Worm (Caenorhabditis elegans): Measurements from ENCODE around the gene F54D5.3.

DNA sequence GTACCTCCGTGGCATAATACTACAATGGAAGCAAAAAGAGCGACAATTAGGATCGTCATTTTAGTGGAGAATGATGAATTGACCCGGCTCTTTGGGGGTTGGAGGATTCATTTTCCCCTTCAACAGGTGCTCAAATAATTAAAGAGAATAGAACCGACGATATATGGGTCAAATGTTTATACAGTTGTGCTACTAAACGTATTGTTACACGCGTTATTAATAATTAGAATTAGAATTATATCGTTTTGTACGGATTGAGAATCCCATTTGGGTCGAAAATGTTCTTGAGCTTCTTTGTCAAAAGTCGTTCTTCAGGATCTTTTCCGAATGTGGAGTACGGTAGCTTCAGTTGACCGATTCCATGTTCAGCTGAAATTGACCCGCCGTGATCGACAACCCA is 32.9 kb upstream of the F54D5.3 start, which contains the start of gene Y62F5A.9:
- TF ChIP-seq ama-1 (optimal IDR thresholded peaks at IDR 0.05), result no peak
- TF ChIP-seq tra-4 (tag; optimal IDR thresholded peaks at IDR 0.05), result no peak
- TF ChIP-seq sea-1 (GFP tag; conservative IDR thresholded peaks at IDR 0.05), result no peak
- no peak for TF ChIP-seq hnd-1 (tag; optimal IDR thresholded peaks at IDR 0.05)
- no peak for TF ChIP-seq ceh-13 (GFP tag; optimal IDR thresholded peaks at IDR 0.05)
- TF ChIP-seq ceh-36 (tag; optimal IDR thresholded peaks at IDR 0.05), result no peak
- TF ChIP-seq flt-1 (GFP tag; IDR thresholded peaks at IDR 0.05), result no peak
- no peak for TF ChIP-seq tbx-11 (GFP tag; IDR thresholded peaks at IDR 0.05)
- no peak for TF ChIP-seq pes-1 (GFP tag; IDR thresholded peaks at IDR 0.05)
- TF ChIP-seq ets-7 (tag; optimal IDR thresholded peaks at IDR 0.05), result no peak
- TF ChIP-seq hmg-4 (GFP tag; optimal IDR thresholded peaks at IDR 0.05), result no peak
- TF ChIP-seq F13C5.2 (tag; optimal IDR thresholded peaks at IDR 0.05), result no peak
- no peak for TF ChIP-seq aly-1 (tag; optimal IDR thresholded peaks at IDR 0.05)
